Worm (Caenorhabditis elegans): ENCODE data around the gene R03H10.1.

ce11 chrII:4229106-4229708 is 49.2 kb downstream of the R03H10.1 start, which contains the start of gene C16A11.3:
- TF ChIP-seq fos-1 (tag; optimal IDR thresholded peaks at IDR 0.05) (no peak), sma-3 (GFP tag; optimal IDR thresholded peaks at IDR 0.05) (no peak), unc-39 (tag; optimal IDR thresholded peaks at IDR 0.05) (no peak), nhr-11 (tag; optimal IDR thresholded peaks at IDR 0.05) (no peak), nhr-77 (tag; optimal IDR thresholded peaks at IDR 0.05) (no peak), ZK546.5 (tag; optimal IDR thresholded peaks at IDR 0.05) (no peak)

All from whole organism, L2 larva.